Comparison of ENCODE assay signal across 6 fruit fly cellular contexts in the genomic region with DNA sequence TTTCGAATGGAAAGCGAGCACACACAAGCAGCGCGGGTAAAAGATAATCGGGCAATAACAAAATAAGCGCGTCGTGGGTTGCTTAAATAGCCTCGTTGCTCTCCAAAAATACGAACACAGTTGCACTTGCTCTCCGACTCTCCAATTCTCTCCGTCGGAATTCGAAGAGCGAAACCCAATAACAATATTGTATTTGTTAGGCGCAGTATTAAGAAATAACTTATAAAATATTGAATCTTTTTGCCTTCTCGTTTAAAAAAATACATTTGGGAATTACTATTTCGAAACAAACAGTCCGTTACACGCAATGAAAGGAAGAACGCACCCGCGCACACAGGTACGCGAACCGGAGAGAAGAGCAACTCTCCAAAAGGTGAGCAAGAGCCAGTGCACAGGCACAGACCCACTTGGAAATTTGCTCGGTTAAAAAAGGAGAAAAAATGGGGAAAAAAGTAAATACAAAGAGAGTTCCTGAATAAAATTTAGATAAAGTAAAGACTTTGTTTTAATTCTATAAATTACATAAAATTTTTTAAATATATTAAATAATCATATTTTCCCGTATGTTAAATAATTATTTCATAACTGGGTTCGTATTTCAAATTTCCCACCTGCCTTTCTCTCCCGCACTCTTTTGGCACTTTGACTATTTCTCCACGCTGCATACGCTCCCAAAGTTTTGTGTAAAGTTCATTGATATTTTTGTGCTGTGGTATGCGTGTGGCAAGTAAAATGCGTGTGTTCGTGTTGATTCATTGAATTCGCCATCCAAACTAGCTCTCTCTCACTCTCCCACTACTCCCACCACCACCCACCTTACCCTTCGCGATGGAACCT.
A peak's percentile ranks its signal among the peaks of the same experiment; 100 is the strongest.
TF ChIP-seq lines count a peak whose summit lies in the region.

Gene Mkp3, minus strand, starts transcription at position 63 of the 837 bp plus-strand sequence.

- peak; percentile 42 for TF ChIP-seq CTCF in whole organism, embryonic (GFP tag; optimal IDR thresholded peaks at IDR 0.05; lab: Kevin White, UChicago)

TF ChIP-seq in whole organism, 6 proteins besides CTCF, POLR2A, EP300 and RAD21:
- TF ChIP-seq Dll (optimal IDR thresholded peaks at IDR 0.05; lab: Kevin White, UChicago) (peak; percentile 73), pan (optimal IDR thresholded peaks at IDR 0.05; lab: Kevin White, UChicago) (no peak)

TF ChIP-seq in whole organism, adult, 20 proteins besides CTCF, POLR2A, EP300 and RAD21 (continues in another document):
- TF ChIP-seq CG14711 (tag; optimal IDR thresholded peaks at IDR 0.05; lab: Kevin White, UChicago), result peak; percentile 87
- no peak for TF ChIP-seq cnc (optimal IDR thresholded peaks at IDR 0.05; lab: Kevin White, UChicago)
- peak; percentile 88 for TF ChIP-seq cic (GFP tag; optimal IDR thresholded peaks at IDR 0.05; lab: Kevin White, UChicago)
- TF ChIP-seq CG11617 (GFP tag; optimal IDR thresholded peaks at IDR 0.05; lab: Kevin White, UChicago), result peak; percentile 96
- peak; percentile 96 for TF ChIP-seq CG33017 (tag; optimal IDR thresholded peaks at IDR 0.05; lab: Kevin White, UChicago)
- peak; percentile 96 for TF ChIP-seq CG12768 (GFP tag; optimal IDR thresholded peaks at IDR 0.05; lab: Kevin White, UChicago)
- TF ChIP-seq toe (GFP tag; optimal IDR thresholded peaks at IDR 0.05; lab: Kevin White, UChicago), result peak; percentile 58
- TF ChIP-seq pad (GFP tag; optimal IDR thresholded peaks at IDR 0.05; lab: Kevin White, UChicago), result peak; percentile 84
- peak; percentile 34 for TF ChIP-seq Hr96 (GFP tag; optimal IDR thresholded peaks at IDR 0.05; lab: Kevin White, UChicago)
- TF ChIP-seq bab1 (GFP tag; optimal IDR thresholded peaks at IDR 0.05; lab: Kevin White, UChicago), result peak; percentile 86
- peak; percentile 71 for TF ChIP-seq Crg-1 (GFP tag; optimal IDR thresholded peaks at IDR 0.05; lab: Kevin White, UChicago)
- no peak for TF ChIP-seq CG1620 (GFP tag; optimal IDR thresholded peaks at IDR 0.05; lab: Kevin White, UChicago)
- peak; percentile 89 for TF ChIP-seq Clk (GFP tag; optimal IDR thresholded peaks at IDR 0.05; lab: Kevin White, UChicago)
- peak; percentile 94 for TF ChIP-seq CG7045 (GFP tag; optimal IDR thresholded peaks at IDR 0.05; lab: Kevin White, UChicago)
- TF ChIP-seq kay (GFP tag; lab: Kevin White, UChicago; ENCODE audit: borderline replicate concordance), result peak; percentile 97

TF ChIP-seq in whole organism, embryonic, 481 proteins besides CTCF, POLR2A, EP300 and RAD21 (continues in another document):
- TF ChIP-seq CoRest (tag; optimal IDR thresholded peaks at IDR 0.05; lab: Kevin White, UChicago), result peak; percentile 93
- TF ChIP-seq CG2875 (GFP tag; optimal IDR thresholded peaks at IDR 0.05; lab: Kevin White, UChicago), result peak; percentile 58
- TF ChIP-seq CG10431 (GFP tag; optimal IDR thresholded peaks at IDR 0.05; lab: Kevin White, UChicago), result peak; percentile 58
- no peak for TF ChIP-seq shn (GFP tag; optimal IDR thresholded peaks at IDR 0.05; lab: Kevin White, UChicago)
- no peak for TF ChIP-seq bab2 (GFP tag; optimal IDR thresholded peaks at IDR 0.05; lab: Kevin White, UChicago)
- TF ChIP-seq Trl (optimal IDR thresholded peaks at IDR 0.05; lab: Kevin White, UChicago), result peak; percentile 91 to 94
- TF ChIP-seq Trl (GFP tag; optimal IDR thresholded peaks at IDR 0.05; lab: Kevin White, UChicago), result peak; percentile 33
- TF ChIP-seq Hr39 (optimal IDR thresholded peaks at IDR 0.05; lab: Kevin White, UChicago), result no peak
- peak; percentile 52; the same call in 1 of the 2 replicates for TF ChIP-seq CkIIα-i1 (GFP tag; IDR thresholded peaks at IDR 0.05; lab: Robert Waterston, UW)
- TF ChIP-seq CG6689 (GFP tag; IDR thresholded peaks at IDR 0.05; lab: Robert Waterston, UW), result peak; percentile 94
- TF ChIP-seq trh (GFP tag; optimal IDR thresholded peaks at IDR 0.05; lab: Kevin White, UChicago), result peak; percentile 66
- TF ChIP-seq CHES-1-like (GFP tag; optimal IDR thresholded peaks at IDR 0.05; lab: Kevin White, UChicago), result no peak
- TF ChIP-seq CG15514 (GFP tag; optimal IDR thresholded peaks at IDR 0.05; lab: Kevin White, UChicago), result peak; percentile 84
- TF ChIP-seq CG1792 (GFP tag; optimal IDR thresholded peaks at IDR 0.05; lab: Kevin White, UChicago), result no peak
- TF ChIP-seq amos (GFP tag; IDR thresholded peaks at IDR 0.05; lab: Robert Waterston, UW; ENCODE audit: partially characterized antibody), result peak; percentile 48; the same call in 1 of the 2 replicates

TF ChIP-seq in whole organism, prepupa, 60 proteins besides CTCF, POLR2A, EP300 and RAD21 (continues in another document):
- TF ChIP-seq fd59A (GFP tag; optimal IDR thresholded peaks at IDR 0.05; lab: Kevin White, UChicago), result peak; percentile 83
- peak; percentile 88 for TF ChIP-seq CG16779 (tag; optimal IDR thresholded peaks at IDR 0.05; lab: Kevin White, UChicago)
- TF ChIP-seq CG11762 (GFP tag; optimal IDR thresholded peaks at IDR 0.05; lab: Kevin White, UChicago; ENCODE audit: insufficient read depth), result peak; percentile 81
- TF ChIP-seq CG8632 (GFP tag; optimal IDR thresholded peaks at IDR 0.05; lab: Kevin White, UChicago), result peak; percentile 85
- TF ChIP-seq CG3919 (GFP tag; optimal IDR thresholded peaks at IDR 0.05; lab: Kevin White, UChicago), result peak; percentile 85
- TF ChIP-seq Ets21C (GFP tag; optimal IDR thresholded peaks at IDR 0.05; lab: Kevin White, UChicago), result peak; percentile 14
- peak; percentile 75 for TF ChIP-seq CG1621 (tag; optimal IDR thresholded peaks at IDR 0.05; lab: Kevin White, UChicago)
- peak; percentile 95 for TF ChIP-seq Eip78C (GFP tag; lab: Kevin White, UChicago)
- peak; percentile 95 for TF ChIP-seq eg (GFP tag; IDR thresholded peaks at IDR 0.05; lab: Robert Waterston, UW)
- peak; percentile 73 for TF ChIP-seq Met (GFP tag; optimal IDR thresholded peaks at IDR 0.05; lab: Kevin White, UChicago)
- TF ChIP-seq CG7368 (GFP tag; optimal IDR thresholded peaks at IDR 0.05; lab: Kevin White, UChicago), result peak; percentile 64
- TF ChIP-seq fkh (GFP tag; optimal IDR thresholded peaks at IDR 0.05; lab: Kevin White, UChicago), result peak; percentile 81
- peak; percentile 91 for TF ChIP-seq Ets96B (tag; optimal IDR thresholded peaks at IDR 0.05; lab: Kevin White, UChicago)
- peak; percentile 83 for TF ChIP-seq CG4318 (GFP tag; optimal IDR thresholded peaks at IDR 0.05; lab: Kevin White, UChicago)
- peak; percentile 10 for TF ChIP-seq CG31627 (GFP tag; optimal IDR thresholded peaks at IDR 0.05; lab: Kevin White, UChicago)
- peak; percentile 97 for TF ChIP-seq CG8119 (GFP tag; IDR thresholded peaks at IDR 0.05; lab: Robert Waterston, UW)

TF ChIP-seq in whole organism, pupa, 21 proteins besides CTCF, POLR2A, EP300 and RAD21 (continues in another document):
- TF ChIP-seq CG8159 (tag; optimal IDR thresholded peaks at IDR 0.05; lab: Kevin White, UChicago) (peak; percentile 93), CG12605 (GFP tag; IDR thresholded peaks at IDR 0.05; lab: Robert Waterston, UW) (peak; percentile 85), Snoo (tag; optimal IDR thresholded peaks at IDR 0.05; lab: Kevin White, UChicago) (peak; percentile 82), CG34367 (tag; optimal IDR thresholded peaks at IDR 0.05; lab: Kevin White, UChicago) (peak; percentile 76), CG15710 (tag; optimal IDR thresholded peaks at IDR 0.05; lab: Kevin White, UChicago) (peak; percentile 91), Pif1B (GFP tag; optimal IDR thresholded peaks at IDR 0.05; lab: Kevin White, UChicago) (peak; percentile 83), CG32121 (GFP tag; IDR thresholded peaks at IDR 0.05; lab: Robert Waterston, UW) (peak; percentile 95), Ets98B (GFP tag; IDR thresholded peaks at IDR 0.05; lab: Robert Waterston, UW) (peak; percentile 87), D1 (tag; optimal IDR thresholded peaks at IDR 0.05; lab: Kevin White, UChicago) (peak; percentile 79), CG14655 (GFP tag; optimal IDR thresholded peaks at IDR 0.05; lab: Kevin White, UChicago) (peak; percentile 93), CG13204 (GFP tag; optimal IDR thresholded peaks at IDR 0.05; lab: Kevin White, UChicago) (peak; percentile 75), EcR (GFP tag; optimal IDR thresholded peaks at IDR 0.05; lab: Kevin White, UChicago) (peak; percentile 92), CG8301 (tag; optimal IDR thresholded peaks at IDR 0.05; lab: Kevin White, UChicago) (peak; percentile 90), gl (tag; optimal IDR thresholded peaks at IDR 0.05; lab: Kevin White, UChicago) (peak; percentile 68), Pif1A (GFP tag; optimal IDR thresholded peaks at IDR 0.05; lab: Kevin White, UChicago) (peak; percentile 75), CG9948 (tag; optimal IDR thresholded peaks at IDR 0.05; lab: Kevin White, UChicago) (peak; percentile 88), CG17806 (tag; optimal IDR thresholded peaks at IDR 0.05; lab: Kevin White, UChicago) (peak; percentile 87), CG10348 (GFP tag; IDR thresholded peaks at IDR 0.05; lab: Robert Waterston, UW) (peak; percentile 73; the same call in 1 of the 2 replicates)

TF ChIP-seq in whole organism, wandering third instar larva, 38 proteins besides CTCF, POLR2A, EP300 and RAD21 (continues in another document):
- peak; percentile 92 for TF ChIP-seq Sp1 (GFP tag; optimal IDR thresholded peaks at IDR 0.05; lab: Kevin White, UChicago)
- no peak for TF ChIP-seq CrebA (GFP tag; optimal IDR thresholded peaks at IDR 0.05; lab: Kevin White, UChicago; ENCODE audit: borderline replicate concordance)
- TF ChIP-seq Hr78 (GFP tag; optimal IDR thresholded peaks at IDR 0.05; lab: Kevin White, UChicago), result no peak
- peak; percentile 84 for TF ChIP-seq sv (GFP tag; optimal IDR thresholded peaks at IDR 0.05; lab: Kevin White, UChicago)
- TF ChIP-seq brk (GFP tag; optimal IDR thresholded peaks at IDR 0.05; lab: Kevin White, UChicago), result peak; percentile 81
- TF ChIP-seq ey (GFP tag; optimal IDR thresholded peaks at IDR 0.05; lab: Kevin White, UChicago), result peak; percentile 68
- no peak for TF ChIP-seq N (GFP tag; optimal IDR thresholded peaks at IDR 0.05; lab: Kevin White, UChicago)
- TF ChIP-seq CG9705 (GFP tag; optimal IDR thresholded peaks at IDR 0.05; lab: Kevin White, UChicago), result peak; percentile 73
- TF ChIP-seq woc (GFP tag; optimal IDR thresholded peaks at IDR 0.05; lab: Kevin White, UChicago), result peak; percentile 63
- peak; percentile 62 for TF ChIP-seq sage (GFP tag; optimal IDR thresholded peaks at IDR 0.05; lab: Kevin White, UChicago)
- peak; percentile 35 for TF ChIP-seq br (GFP tag; optimal IDR thresholded peaks at IDR 0.05; lab: Kevin White, UChicago)
- no peak for TF ChIP-seq Myc (optimal IDR thresholded peaks at IDR 0.05; lab: Kevin White, UChicago)
- TF ChIP-seq rgr (GFP tag; optimal IDR thresholded peaks at IDR 0.05; lab: Kevin White, UChicago), result peak; percentile 85
- peak; percentile 69 for TF ChIP-seq Dfd (GFP tag; optimal IDR thresholded peaks at IDR 0.05; lab: Kevin White, UChicago)
- TF ChIP-seq dl (GFP tag; optimal IDR thresholded peaks at IDR 0.05; lab: Kevin White, UChicago; ENCODE audit: insufficient read depth in 1 of 2, partially characterized antibody in 2 of 2), result peak in 1 of 2 experiments; percentile 25
- TF ChIP-seq GATAd (GFP tag; optimal IDR thresholded peaks at IDR 0.05; lab: Kevin White, UChicago), result no peak
- peak in 1 of 2 experiments; percentile 86 for TF ChIP-seq foxo (GFP tag; optimal IDR thresholded peaks at IDR 0.05; lab: Kevin White, UChicago)
- peak; percentile 92 for TF ChIP-seq HLH106 (tag; optimal IDR thresholded peaks at IDR 0.05; lab: Kevin White, UChicago)
- TF ChIP-seq Hnf4 (GFP tag; optimal IDR thresholded peaks at IDR 0.05; lab: Kevin White, UChicago), result peak; percentile 66
